Worm (Caenorhabditis elegans) whole organism, L1 larva: Measurements from ENCODE around the gene nhr-264.

Experiments used
- C04F5.9 ChIP-seq: sonication (generic microtip); optimal IDR thresholded peaks from 2 replicates; lab custom pipeline; 2016; ENCODE audit warnings: missing genetic modification characterization, missing compliant biosample characterization
- C16A3.4 ChIP-seq: fragments of 150-350 bp; optimal IDR thresholded peaks from 2 replicates; lab custom pipeline; 2014; ENCODE audit warnings: missing biosample characterization, missing genetic modification characterization
- F16B12.6 ChIP-seq: fragments of 150-350 bp; optimal IDR thresholded peaks from 2 replicates; lab custom pipeline; 2014; ENCODE audit warnings: missing biosample characterization, missing genetic modification characterization
- aha-1 ChIP-seq: fragments of 150-350 bp; optimal IDR thresholded peaks from 2 replicates; lab custom pipeline; 2014; ENCODE audit warnings: missing biosample characterization, missing genetic modification characterization
- alr-1 ChIP-seq: fragments of 200-800 bp; sonication (Bioruptor generic); optimal IDR thresholded peaks from 2 replicates; lab custom pipeline; 2018; ENCODE audit warnings: borderline replicate concordance, mild to moderate bottlenecking, missing genetic modification characterization, missing compliant biosample characterization
- aly-2 ChIP-seq: fragments of 150-350 bp; optimal IDR thresholded peaks from 2 replicates; lab custom pipeline; 2014; ENCODE audit warnings: missing biosample characterization, missing genetic modification characterization
- ama-1 ChIP-seq: fragments of 150-350 bp; optimal IDR thresholded peaks from 2 replicates; lab custom pipeline; 2014
- blmp-1 ChIP-seq: fragments of 150-350 bp; optimal IDR thresholded peaks from 2 replicates; lab custom pipeline; 2014; ENCODE audit warnings: missing biosample characterization, missing genetic modification characterization
- ceh-88 ChIP-seq: fragments of 200-800 bp; sonication (Bioruptor generic); IDR thresholded peaks from 2 replicates; pipeline ENCODE4 v1.3.6; 2022; ENCODE audit warnings: missing genetic modification characterization, missing compliant biosample characterization
- ces-1 ChIP-seq: fragments of 150-350 bp; optimal IDR thresholded peaks from 2 replicates; lab custom pipeline; 2014; ENCODE audit warnings: missing biosample characterization, missing genetic modification reagents, missing genetic modification characterization
- efl-1 ChIP-seq, 4 experiments: fragments of 150-350 bp; optimal IDR thresholded peaks in 3 of 4; peaks in 1 of 4; 1 replicate in 1 of 4; 2 replicates in 3 of 4; lab custom pipeline; 2014; ENCODE audit warnings: missing biosample characterization in 2 of 4, missing genetic modification characterization in 2 of 4, missing genetic modification reagents in 2 of 4
- efl-3 ChIP-seq: fragments of 200-800 bp; sonication (Bioruptor generic); optimal IDR thresholded peaks from 2 replicates; lab custom pipeline; 2018; ENCODE audit warnings: mild to moderate bottlenecking, missing genetic modification characterization, missing compliant biosample characterization
- egl-13 ChIP-seq: sonication (generic microtip); optimal IDR thresholded peaks from 2 replicates; lab custom pipeline; 2016; ENCODE audit warnings: missing genotype, missing genetic modification reagents, missing genetic modification characterization, missing compliant biosample characterization
- egl-27 ChIP-seq, 2 experiments: fragments of 150-350 bp in 1 of 2; sonication (generic microtip); optimal IDR thresholded peaks; 3 replicates each; lab custom pipeline; 2017 to 2018; ENCODE audit warnings: missing biosample characterization in 2 of 2, missing genetic modification characterization in 2 of 2, missing genetic modification reagents in 2 of 2
- elt-2 ChIP-seq: sonication (generic microtip); optimal IDR thresholded peaks from 2 replicates; lab custom pipeline; 2016; ENCODE audit warnings: missing genetic modification characterization, mild to moderate bottlenecking, inconsistent platforms, missing compliant biosample characterization, missing genetic modification reagents
- fkh-10 ChIP-seq: sonication (generic microtip); optimal IDR thresholded peaks from 2 replicates; lab custom pipeline; 2017; ENCODE audit warnings: missing biosample characterization, missing genetic modification reagents, missing genetic modification characterization
- fos-1 ChIP-seq: fragments of 150-350 bp; optimal IDR thresholded peaks from 2 replicates; lab custom pipeline; 2014; ENCODE audit warnings: missing biosample characterization, missing genetic modification characterization
- hlh-17 ChIP-seq: fragments of 200-800 bp; sonication (Bioruptor generic); optimal IDR thresholded peaks from 2 replicates; lab custom pipeline; 2018; ENCODE audit warnings: missing genetic modification characterization, mild to moderate bottlenecking, missing compliant biosample characterization, moderate library complexity, borderline replicate concordance
- irx-1 ChIP-seq: sonication (generic microtip); optimal IDR thresholded peaks from 2 replicates; lab custom pipeline; 2016; ENCODE audit warnings: missing genetic modification characterization, missing compliant biosample characterization
- lin-13 ChIP-seq: fragments of 150-350 bp; optimal IDR thresholded peaks from 2 replicates; lab custom pipeline; 2014; ENCODE audit warnings: missing biosample characterization, missing genetic modification reagents, missing genetic modification characterization
- lin-14 ChIP-seq: fragments of 200-800 bp; sonication (Bioruptor generic); optimal IDR thresholded peaks from 2 replicates; lab custom pipeline; 2018; ENCODE audit warnings: mild to moderate bottlenecking, missing genetic modification characterization, moderate library complexity, missing compliant biosample characterization
- lin-35 ChIP-seq, 2 experiments: fragments of 150-350 bp; optimal IDR thresholded peaks; 2 replicates each; lab custom pipeline; 2014; ENCODE audit warnings: missing biosample characterization in 2 of 2, missing genetic modification characterization in 2 of 2, missing genetic modification reagents in 2 of 2
- lir-3 ChIP-seq: sonication (generic microtip); optimal IDR thresholded peaks from 2 replicates; lab custom pipeline; 2016; ENCODE audit warnings: mild to moderate bottlenecking, missing genetic modification characterization, moderate library complexity, missing compliant biosample characterization; ENCODE audit not compliant: poor library complexity
- mab-9 ChIP-seq: fragments of 200-800 bp; sonication (Bioruptor generic); IDR thresholded peaks from 2 replicates; pipeline ENCODE4 v1.3.6; 2022; ENCODE audit warnings: missing genetic modification reagents, missing genetic modification characterization, missing compliant biosample characterization
- mdl-1 ChIP-seq, 2 experiments: fragments of 150-350 bp; optimal IDR thresholded peaks; 2 replicates each; lab custom pipeline; 2014 to 2017; ENCODE audit warnings: missing biosample characterization in 2 of 2, missing genetic modification characterization in 2 of 2, inconsistent platforms in 1 of 2
- mef-2 ChIP-seq: fragments of 150-350 bp; optimal IDR thresholded peaks from 2 replicates; lab custom pipeline; 2014; ENCODE audit warnings: missing biosample characterization, missing genetic modification characterization
- mep-1 ChIP-seq: fragments of 150-350 bp; optimal IDR thresholded peaks from 2 replicates; lab custom pipeline; 2014; ENCODE audit warnings: missing biosample characterization, missing genetic modification characterization
- nhr-20 ChIP-seq: sonication (generic microtip); optimal IDR thresholded peaks from 2 replicates; lab custom pipeline; 2016; ENCODE audit warnings: mild to moderate bottlenecking, missing genetic modification characterization, missing compliant biosample characterization
- nhr-47 ChIP-seq: sonication (generic microtip); optimal IDR thresholded peaks from 2 replicates; lab custom pipeline; 2016; ENCODE audit warnings: mild to moderate bottlenecking, missing genetic modification characterization, moderate library complexity, missing compliant biosample characterization
- nhr-76 ChIP-seq: sonication (generic microtip); optimal IDR thresholded peaks from 2 replicates; lab custom pipeline; 2017; ENCODE audit warnings: missing biosample characterization, missing genetic modification characterization
- nhr-77 ChIP-seq: fragments of 150-350 bp; optimal IDR thresholded peaks from 2 replicates; lab custom pipeline; 2014; ENCODE audit warnings: missing biosample characterization, missing genetic modification characterization
- nhr-84 ChIP-seq: sonication (generic microtip); optimal IDR thresholded peaks from 2 replicates; lab custom pipeline; 2017; ENCODE audit warnings: missing biosample characterization, missing genetic modification characterization
- nhr-85 ChIP-seq: sonication (generic microtip); peaks from one replicate; lab custom pipeline; 2016; ENCODE audit warnings: missing genetic modification characterization, inconsistent platforms, missing compliant biosample characterization
- rnt-1 ChIP-seq: sonication (generic microtip); optimal IDR thresholded peaks from 2 replicates; lab custom pipeline; 2016; ENCODE audit warnings: mild to moderate bottlenecking, missing genetic modification characterization, moderate library complexity, missing compliant biosample characterization
- snpc-4 ChIP-seq: fragments of 150-350 bp; optimal IDR thresholded peaks from 2 replicates; lab custom pipeline; 2014; ENCODE audit warnings: missing biosample characterization, missing genetic modification characterization
- snu-23 ChIP-seq: sonication (generic microtip); optimal IDR thresholded peaks from 2 replicates; lab custom pipeline; 2016; ENCODE audit warnings: missing genetic modification characterization, missing compliant biosample characterization
- sox-4 ChIP-seq: sonication (generic microtip); optimal IDR thresholded peaks from 2 replicates; lab custom pipeline; 2016; ENCODE audit warnings: missing genetic modification characterization, missing compliant biosample characterization
- sup-37 ChIP-seq: fragments of 200-800 bp; sonication (Bioruptor generic); optimal IDR thresholded peaks from 2 replicates; lab custom pipeline; 2018; ENCODE audit warnings: mild to moderate bottlenecking, missing genetic modification characterization, missing compliant biosample characterization
- swsn-7 ChIP-seq: sonication (generic microtip); optimal IDR thresholded peaks from 2 replicates; lab custom pipeline; 2016; ENCODE audit warnings: missing genetic modification characterization, missing compliant biosample characterization
- tbx-2 ChIP-seq: sonication (generic microtip); optimal IDR thresholded peaks from 2 replicates; lab custom pipeline; 2016; ENCODE audit warnings: missing genetic modification characterization, missing compliant biosample characterization
- tlp-1 ChIP-seq: fragments of 150-350 bp; optimal IDR thresholded peaks from 2 replicates; lab custom pipeline; 2014; ENCODE audit warnings: missing biosample characterization, missing genetic modification characterization
- unc-130 ChIP-seq: fragments of 150-350 bp; optimal IDR thresholded peaks from 2 replicates; lab custom pipeline; 2017; ENCODE audit warnings: missing biosample characterization, missing genetic modification characterization, inconsistent platforms
- xbp-1 ChIP-seq: sonication (generic microtip); optimal IDR thresholded peaks from 2 replicates; lab custom pipeline; 2016; ENCODE audit warnings: missing genetic modification characterization, missing compliant biosample characterization

nhr-264 gene

DNA sequence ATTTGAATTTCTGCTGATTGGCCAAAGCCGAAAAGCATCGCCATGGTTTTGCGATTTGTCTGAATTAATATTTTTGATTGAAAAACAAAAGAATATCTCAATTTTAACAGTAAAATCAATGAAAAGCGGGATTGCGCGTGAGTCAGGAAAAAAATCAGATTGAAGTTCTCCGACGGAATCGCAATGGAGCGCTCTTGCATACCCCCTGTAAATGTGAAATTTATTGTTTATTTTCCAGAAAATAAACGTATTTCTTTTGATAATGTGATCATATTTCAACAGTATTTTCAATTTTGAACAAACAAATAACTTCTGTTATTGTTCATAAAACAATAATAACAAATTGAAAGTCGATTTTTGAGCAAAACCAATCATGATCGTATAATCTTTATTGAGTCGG is 47.9 kb upstream of the nhr-264 start, which contains the start of gene vps-26 (continued):
- TF ChIP-seq unc-130 (tag; lab: Kevin White, UChicago) = no peak
- peak; percentile 8 for TF ChIP-seq nhr-20
- peak; percentile 35 to 43 for TF ChIP-seq efl-1 (optimal IDR thresholded peaks at IDR 0.05; lab: Kevin White, UChicago)
- TF ChIP-seq efl-1 (GFP tag; optimal IDR thresholded peaks at IDR 0.05 in 1 of 2; lab: Kevin White, UChicago) = peak in 1 of 2 experiments; percentile 38
- no peak for TF ChIP-seq elt-2 (tag; lab: Kevin White, UChicago)
- peak; percentile 22 for TF ChIP-seq xbp-1 (tag; lab: Kevin White, UChicago)
- TF ChIP-seq mab-9 (GFP tag; lab: Robert Waterston, UW) = no peak
- no peak for TF ChIP-seq ceh-88 (GFP tag; lab: Robert Waterston, UW)
- TF ChIP-seq nhr-47 (tag; lab: Kevin White, UChicago) = peak; percentile 2
- no peak for TF ChIP-seq efl-3 (GFP tag; lab: Kevin White, UChicago)
- no peak for TF ChIP-seq nhr-76
- TF ChIP-seq F16B12.6 = peak; percentile 3
- TF ChIP-seq C04F5.9 = no peak

DNA sequence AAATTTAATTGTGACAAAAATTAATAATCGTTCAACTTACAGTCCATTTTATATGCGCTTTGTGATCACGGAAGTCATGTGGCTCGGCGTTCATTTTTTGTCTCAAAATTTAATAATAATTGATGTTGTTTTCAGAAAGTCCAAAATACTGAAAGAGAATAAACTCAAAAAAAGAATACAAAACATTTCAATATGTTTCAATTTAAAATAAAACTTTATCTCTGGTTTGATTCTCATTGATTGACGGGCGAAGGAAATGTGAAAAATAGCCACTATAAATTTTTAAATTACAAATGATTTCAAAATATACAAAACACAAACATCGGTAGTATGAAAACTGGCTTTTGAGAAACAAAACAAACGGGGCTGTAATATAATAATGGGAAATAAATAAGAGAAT is 45.5 kb upstream of the nhr-264 start, which contains the start of gene T20D3.6:
TSS of gene T20D3.6 (minus strand) at position 101 of the 400 bp plus-strand sequence.
- TF ChIP-seq efl-3 (GFP tag; lab: Kevin White, UChicago) = no peak
- no peak for TF ChIP-seq nhr-85 (tag; lab: Kevin White, UChicago)
- no peak for TF ChIP-seq tlp-1
- TF ChIP-seq alr-1 = no peak
- no peak for TF ChIP-seq irx-1

DNA sequence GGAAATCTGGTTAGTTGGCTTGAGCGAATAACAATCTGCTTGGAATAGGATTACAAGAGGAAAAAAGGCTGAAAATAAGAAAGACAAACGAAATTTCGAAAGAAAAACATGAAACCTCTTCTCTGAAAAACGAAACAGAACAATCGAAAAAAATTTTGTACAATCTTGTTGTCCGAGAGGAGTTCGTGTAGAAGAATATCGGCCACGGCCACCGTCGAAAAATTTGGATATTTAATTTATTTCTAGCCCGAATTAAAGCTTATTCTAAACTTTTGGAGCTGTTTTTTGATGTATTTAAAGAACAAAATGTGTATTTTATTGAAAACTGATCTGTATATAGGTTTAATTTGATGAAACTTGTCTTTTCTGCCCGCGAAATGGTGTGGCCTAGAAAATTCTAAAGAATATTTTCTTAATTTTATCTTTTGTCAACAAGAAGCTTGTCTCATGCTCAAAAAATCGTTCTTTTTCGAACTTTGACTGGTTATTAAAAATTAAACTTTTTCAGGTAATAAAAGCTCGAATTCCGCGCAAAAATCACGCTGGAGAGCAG is 42.9 kb upstream of the nhr-264 start, which contains the start of gene T20D3.5:
TSS of gene T20D3.5 (plus strand) at position 503 of the 553 bp plus-strand sequence.
- TF ChIP-seq rnt-1 (tag; lab: Kevin White, UChicago) = peak; percentile 13
- TF ChIP-seq ceh-88 (GFP tag; lab: Robert Waterston, UW) = no peak
- TF ChIP-seq nhr-20 = no peak

DNA sequence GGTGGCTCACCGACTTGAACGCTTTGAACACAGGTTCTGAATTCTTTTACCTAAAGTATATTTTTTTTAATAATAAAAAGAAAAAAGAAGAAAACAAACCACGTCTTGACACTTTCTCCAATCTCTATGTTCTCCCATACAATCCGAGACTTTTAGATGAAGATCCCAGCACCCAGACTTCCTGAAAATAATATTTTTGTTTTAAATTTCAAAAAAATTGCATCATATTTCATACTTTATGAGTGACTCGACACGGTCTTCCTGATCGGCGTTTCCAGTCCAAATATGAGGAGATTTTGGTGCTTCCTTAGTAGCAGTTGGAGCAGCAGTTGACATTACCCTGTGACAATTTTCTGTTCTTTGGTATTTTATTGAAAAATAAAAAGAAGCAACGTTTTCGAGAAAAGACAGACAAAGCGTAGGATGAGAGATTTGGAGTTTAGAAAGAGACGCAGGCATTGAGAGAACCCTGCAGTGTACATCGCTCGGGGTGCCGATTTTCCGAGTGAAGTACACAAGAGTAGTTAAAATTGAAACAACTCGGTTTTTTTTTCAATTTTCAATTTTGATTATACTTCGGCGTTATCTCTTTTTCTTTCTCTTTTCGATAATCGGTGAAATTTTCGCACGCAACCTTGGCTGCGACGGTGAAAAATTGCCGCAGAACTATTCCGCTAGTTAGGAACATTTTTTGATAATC is 42.0 kb upstream of the nhr-264 start, which contains the start of the genes coa-4 and T20D3.14:
TSS of gene coa-4 (minus strand) at position 51 of the 700 bp plus-strand sequence.
TSS of gene T20D3.14 (minus strand) at position 358 of the 700 bp plus-strand sequence.
- peak in 1 of 2 experiments; percentile 54 for TF ChIP-seq mdl-1 (tag; optimal IDR thresholded peaks at IDR 0.05; lab: Kevin White, UChicago)
- no peak for TF ChIP-seq fkh-10 (GFP tag; lab: Kevin White, UChicago)
- peak; percentile 17 for TF ChIP-seq elt-2 (tag; lab: Kevin White, UChicago)
- no peak for TF ChIP-seq F16B12.6
- peak; percentile 1 for TF ChIP-seq snpc-4 (tag; lab: Kevin White, UChicago)
- TF ChIP-seq sox-4 (tag; lab: Kevin White, UChicago) = no peak
- no peak for TF ChIP-seq ces-1 (GFP tag; lab: Kevin White, UChicago)
- TF ChIP-seq aha-1 (tag; lab: Kevin White, UChicago) = no peak
- TF ChIP-seq C16A3.4 = peak; percentile 38
- no peak for TF ChIP-seq nhr-84 (tag; lab: Kevin White, UChicago)
- TF ChIP-seq mep-1 (tag; lab: Kevin White, UChicago) = peak; percentile 41
- no peak for TF ChIP-seq sup-37
- peak; percentile 75 for TF ChIP-seq lin-14 (GFP tag; lab: Kevin White, UChicago)
- TF ChIP-seq xbp-1 (tag; lab: Kevin White, UChicago) = peak; percentile 48
- no peak for TF ChIP-seq aly-2 (tag; lab: Kevin White, UChicago)
- peak; percentile 55 for TF ChIP-seq nhr-85 (tag; lab: Kevin White, UChicago)
- TF ChIP-seq egl-13 (tag; lab: Kevin White, UChicago) = no peak
- TF ChIP-seq lir-3 (tag; lab: Kevin White, UChicago) = no peak
- peak; percentile 11 for TF ChIP-seq nhr-77 (tag; lab: Kevin White, UChicago)
- TF ChIP-seq swsn-7 (tag; lab: Kevin White, UChicago) = peak; percentile 39
- TF ChIP-seq egl-27 (tag; optimal IDR thresholded peaks at IDR 0.05; lab: Kevin White, UChicago) = no peak
- no peak for TF ChIP-seq fos-1 (tag; lab: Kevin White, UChicago)
- peak; percentile 75 for TF ChIP-seq snu-23 (GFP tag; lab: Kevin White, UChicago)
- TF ChIP-seq efl-1 (optimal IDR thresholded peaks at IDR 0.05; lab: Kevin White, UChicago) = peak; percentile 50 to 57
- TF ChIP-seq efl-1 (GFP tag; optimal IDR thresholded peaks at IDR 0.05 in 1 of 2; lab: Kevin White, UChicago) = peak; percentile 43 to 83
- TF ChIP-seq tbx-2 = peak; percentile 43
- TF ChIP-seq lin-13 = no peak
- peak; percentile 39 for TF ChIP-seq blmp-1 (tag; lab: Kevin White, UChicago)
- no peak for TF ChIP-seq nhr-76
- TF ChIP-seq unc-130 (tag; lab: Kevin White, UChicago) = no peak
- TF ChIP-seq mef-2 (tag; lab: Kevin White, UChicago) = no peak
- no peak for TF ChIP-seq ceh-88 (GFP tag; lab: Robert Waterston, UW)
- no peak for TF ChIP-seq hlh-17 (GFP tag; lab: Kevin White, UChicago)
- TF ChIP-seq lin-35 (GFP tag; optimal IDR thresholded peaks at IDR 0.05; lab: Kevin White, UChicago) = peak; percentile 41 to 64
- TF ChIP-seq irx-1 = peak; percentile 9
- peak; percentile 64 for TF ChIP-seq nhr-20
- no peak for TF ChIP-seq ama-1 (lab: Kevin White, UChicago)
